Fruit fly (Drosophila melanogaster) S2 (cell line): ENCODE results near the gene CG13484.

ENCODE experiments used
- CG8478 ChIP-seq: fragments of >200 bp; optimal IDR thresholded peaks from 2 replicates; lab custom pipeline; 2018
- CTCF ChIP-seq, 2 experiments: fragments of >200 bp; optimal IDR thresholded peaks; 2 replicates each; lab custom pipeline; 2018

DNA sequence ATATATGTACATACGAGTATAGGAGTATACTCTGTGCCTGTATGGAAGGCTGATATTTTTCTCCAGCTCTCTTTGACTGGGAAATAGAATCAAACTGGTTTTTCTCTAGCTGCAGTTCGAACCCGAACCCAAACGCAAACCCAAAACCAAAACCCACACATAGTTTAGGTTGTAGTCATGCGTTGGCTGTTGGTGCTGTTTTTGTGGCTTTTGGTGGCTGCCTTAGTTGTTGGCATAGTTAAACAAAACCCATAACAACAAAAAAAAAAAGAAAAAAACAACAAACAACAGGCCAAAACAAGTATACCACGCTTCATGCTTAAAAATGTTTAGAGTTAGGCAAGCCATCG is 11.2 kb upstream of the CG13484 start:
- no peak for TF ChIP-seq CG8478 (lab: Kevin White, UChicago)
- no peak for TF ChIP-seq CTCF (optimal IDR thresholded peaks at IDR 0.05; lab: Kevin White, UChicago)
